Fruit fly (Drosophila melanogaster) whole organism, embryonic: ENCODE results near the gene Or19a.
"Not testable (repeated sequence)": the region's sequence is repeated elsewhere in the genome, so short reads cannot be mapped to it uniquely, and the experiment has no call there.

ENCODE experiments used
- Adf1 ChIP-seq: fragments of 200-800 bp; sonication (Bioruptor generic); IDR thresholded peaks from 2 replicates; pipeline ENCODE4 v1.3.6; 2022; ENCODE audit warnings: missing biosample characterization, missing genetic modification characterization
- Asciz ChIP-seq: fragments of 200-800 bp; sonication (Bioruptor generic); optimal IDR thresholded peaks from 2 replicates; lab custom pipeline; 2017; ENCODE audit warnings: missing biosample characterization, mild to moderate bottlenecking, missing genetic modification characterization, missing genetic modification reagents
- B-H1 ChIP-seq: fragments of 200-800 bp; sonication (Bioruptor generic); IDR thresholded peaks from 3 replicates; pipeline ENCODE4 v1.3.6; 2022; ENCODE audit warnings: missing biosample characterization, missing genetic modification characterization
- CG10654 ChIP-seq: fragments of 200-800 bp; sonication (Bioruptor generic); optimal IDR thresholded peaks from 2 replicates; lab custom pipeline; 2016; ENCODE audit warnings: missing biosample characterization, missing genetic modification characterization
- CG11398 ChIP-seq: fragments of 200-800 bp; sonication (Bioruptor generic); optimal IDR thresholded peaks from 2 replicates; lab custom pipeline; 2016; ENCODE audit warnings: missing biosample characterization, missing genetic modification characterization
- CG14860 ChIP-seq: fragments of 200-800 bp; sonication (Bioruptor generic); IDR thresholded peaks from 3 replicates; pipeline ENCODE4 v1.3.6; 2022; ENCODE audit warnings: missing biosample characterization, missing genetic modification characterization; ENCODE audit not compliant: partially characterized antibody
- CG15479 ChIP-seq: fragments of 200-800 bp; sonication (Bioruptor generic); optimal IDR thresholded peaks from 3 replicates; lab custom pipeline; 2019; ENCODE audit warnings: missing biosample characterization, mild to moderate bottlenecking, missing genetic modification characterization, moderate library complexity
- CG15514 ChIP-seq: fragments of 200-800 bp; sonication (Bioruptor generic); optimal IDR thresholded peaks from 3 replicates; lab custom pipeline; 2017; ENCODE audit warnings: missing biosample characterization, missing genetic modification characterization, mild to moderate bottlenecking, moderate library complexity, missing genetic modification reagents
- CG30403 ChIP-seq: fragments of 200-800 bp; sonication (Bioruptor generic); optimal IDR thresholded peaks from 3 replicates; lab custom pipeline; 2016; ENCODE audit warnings: missing biosample characterization, missing genetic modification characterization
- CG6272 ChIP-seq: fragments of 200-800 bp; sonication (Bioruptor generic); IDR thresholded peaks from 2 replicates; pipeline ENCODE4 v1.3.6; 2022; ENCODE audit warnings: missing biosample characterization, missing genetic modification characterization
- CG7786 ChIP-seq: fragments of 200-800 bp; sonication (Bioruptor generic); optimal IDR thresholded peaks from 2 replicates; lab custom pipeline; 2016; ENCODE audit warnings: missing biosample characterization, missing genetic modification characterization
- CG7839 ChIP-seq: fragments of 200-800 bp; sonication (Bioruptor generic); optimal IDR thresholded peaks from 3 replicates; lab custom pipeline; 2018; ENCODE audit warnings: missing biosample characterization, mild to moderate bottlenecking, missing genetic modification characterization, moderate library complexity
- CG9609 ChIP-seq: fragments of 200-800 bp; sonication (Bioruptor generic); optimal IDR thresholded peaks from 3 replicates; lab custom pipeline; 2016; ENCODE audit warnings: missing biosample characterization, missing genetic modification characterization
- CG9932 ChIP-seq: fragments of 200-800 bp; sonication (Bioruptor generic); IDR thresholded peaks from 2 replicates; pipeline ENCODE4 v1.3.6; 2022; ENCODE audit warnings: missing biosample characterization, missing genetic modification characterization
- Camta ChIP-seq: fragments of 200-800 bp; sonication (Bioruptor generic); optimal IDR thresholded peaks from 2 replicates; lab custom pipeline; 2016; ENCODE audit warnings: missing biosample characterization, missing genetic modification characterization
- Dad ChIP-seq: fragments of 200-800 bp; sonication (Bioruptor generic); optimal IDR thresholded peaks from 3 replicates; lab custom pipeline; 2016; ENCODE audit warnings: missing biosample characterization, missing genetic modification characterization
- Drgx ChIP-seq: fragments of 200-800 bp; sonication (Bioruptor generic); IDR thresholded peaks from 2 replicates; pipeline ENCODE4 v1.3.6; 2022; ENCODE audit warnings: missing biosample characterization, missing genetic modification characterization
- Eip74EF ChIP-seq, 2 experiments: fragments of 200-800 bp in 1 of 2; fragments of >200 bp in 1 of 2; sonication (Bioruptor generic) in 1 of 2; optimal IDR thresholded peaks; 2 replicates each; lab custom pipeline; 2017 to 2019; ENCODE audit warnings: missing biosample characterization in 2 of 2, missing genetic modification characterization in 2 of 2, mild to moderate bottlenecking in 1 of 2, moderate library complexity in 1 of 2
- NK7.1 ChIP-seq: fragments of 200-800 bp; sonication (Bioruptor generic); optimal IDR thresholded peaks from 3 replicates; lab custom pipeline; 2016; ENCODE audit warnings: missing biosample characterization, missing genetic modification characterization
- Ptx1 ChIP-seq: fragments of 200-800 bp; sonication (Bioruptor generic); IDR thresholded peaks from 2 replicates; pipeline ENCODE4 v1.3.6; 2022; ENCODE audit warnings: missing biosample characterization, missing genetic modification characterization
- Sox102F ChIP-seq: fragments of 200-800 bp; sonication (Bioruptor generic); optimal IDR thresholded peaks from 2 replicates; lab custom pipeline; 2018; ENCODE audit warnings: missing biosample characterization, mild to moderate bottlenecking, missing genetic modification characterization, moderate library complexity
- Vsx1 ChIP-seq: fragments of 200-800 bp; sonication (Bioruptor generic); optimal IDR thresholded peaks from 2 replicates; lab custom pipeline; 2017; ENCODE audit warnings: missing biosample characterization, mild to moderate bottlenecking, missing genetic modification characterization, missing genetic modification reagents
- bab2 ChIP-seq: fragments of 200-800 bp; sonication (Bioruptor generic); optimal IDR thresholded peaks from 2 replicates; lab custom pipeline; 2016; ENCODE audit warnings: missing biosample characterization, missing genetic modification characterization
- cas ChIP-seq: fragments of 200-800 bp; sonication (Bioruptor generic); IDR thresholded peaks from 2 replicates; pipeline ENCODE4 v1.3.6; 2022; ENCODE audit warnings: missing biosample characterization, missing genetic modification characterization
- chm ChIP-seq: fragments of 200-800 bp; sonication (Bioruptor generic); IDR thresholded peaks from 2 replicates; pipeline ENCODE4 v1.3.6; 2022; ENCODE audit warnings: missing biosample characterization, missing genetic modification characterization
- da ChIP-seq: fragments of 200-800 bp; sonication (Bioruptor generic); optimal IDR thresholded peaks from 2 replicates; lab custom pipeline; 2016; ENCODE audit warnings: missing biosample characterization, missing genetic modification characterization
- dan ChIP-seq: fragments of 200-800 bp; sonication (Bioruptor generic); IDR thresholded peaks from 2 replicates; pipeline ENCODE4 v1.3.6; 2022; ENCODE audit warnings: missing biosample characterization, missing genetic modification characterization
- dmrt99B ChIP-seq: fragments of 200-800 bp; sonication (Bioruptor generic); optimal IDR thresholded peaks from 2 replicates; lab custom pipeline; 2018; ENCODE audit warnings: missing biosample characterization, mild to moderate bottlenecking, missing genetic modification characterization, moderate library complexity
- emc ChIP-seq: fragments of 200-800 bp; sonication (Bioruptor generic); optimal IDR thresholded peaks from 2 replicates; lab custom pipeline; 2016; ENCODE audit warnings: missing biosample characterization, missing genetic modification characterization
- ewg ChIP-seq: fragments of 200-800 bp; sonication (Bioruptor generic); optimal IDR thresholded peaks from 3 replicates; lab custom pipeline; 2017; ENCODE audit warnings: mild to moderate bottlenecking, missing biosample characterization, missing genetic modification reagents, missing genetic modification characterization
- fd96Cb ChIP-seq: fragments of 200-800 bp; sonication (Bioruptor generic); optimal IDR thresholded peaks from 2 replicates; lab custom pipeline; 2018; ENCODE audit warnings: missing biosample characterization, mild to moderate bottlenecking, missing genetic modification characterization, moderate library complexity
- ftz-f1 ChIP-seq: fragments of 200-800 bp; sonication (Bioruptor generic); optimal IDR thresholded peaks from 2 replicates; lab custom pipeline; 2016; ENCODE audit warnings: missing biosample characterization, missing genetic modification characterization
- gro ChIP-seq: fragments of 200-800 bp; sonication (Bioruptor generic); optimal IDR thresholded peaks from 2 replicates; lab custom pipeline; 2016; ENCODE audit warnings: missing biosample characterization, missing genetic modification characterization
- hb ChIP-seq: fragments of 200-800 bp; sonication (Bioruptor generic); IDR thresholded peaks from 3 replicates; pipeline ENCODE4 v1.3.6; 2022; ENCODE audit warnings: missing biosample characterization, missing genetic modification characterization; ENCODE audit not compliant: partially characterized antibody
- hbn ChIP-seq: fragments of 200-800 bp; sonication (Bioruptor generic); IDR thresholded peaks from 2 replicates; pipeline ENCODE4 v1.3.6; 2022; ENCODE audit warnings: missing biosample characterization, missing genetic modification characterization; ENCODE audit not compliant: partially characterized antibody
- ind ChIP-seq: fragments of 200-800 bp; sonication (Bioruptor generic); optimal IDR thresholded peaks from 3 replicates; lab custom pipeline; 2016; ENCODE audit warnings: missing biosample characterization, missing genetic modification characterization
- knrl ChIP-seq: fragments of 200-800 bp; sonication (Bioruptor generic); IDR thresholded peaks from 3 replicates; pipeline ENCODE4 v1.3.6; 2022; ENCODE audit warnings: missing biosample characterization, missing genetic modification characterization; ENCODE audit not compliant: partially characterized antibody
- lmd ChIP-seq: fragments of 200-800 bp; sonication (Bioruptor generic); IDR thresholded peaks from 2 replicates; pipeline ENCODE4 v1.3.6; 2022; ENCODE audit warnings: missing biosample characterization, missing genetic modification characterization
- prd ChIP-seq, 3 experiments: fragments of >200 bp in 2 of 3; fragments of 200-800 bp in 1 of 3; sonication (Bioruptor generic) in 1 of 3; optimal IDR thresholded peaks in 2 of 3; IDR thresholded peaks in 1 of 3; 2 replicates in 2 of 3; 3 replicates in 1 of 3; pipeline versions ENCODE4 v1.3.6 to Lab custom; 2017 to 2022; ENCODE audit warnings: missing biosample characterization in 1 of 3, missing genetic modification characterization in 1 of 3
- sens-2 ChIP-seq: fragments of 200-800 bp; sonication (Bioruptor generic); IDR thresholded peaks from 2 replicates; pipeline ENCODE4 v1.3.6; 2022; ENCODE audit warnings: missing biosample characterization, missing genetic modification characterization
- sr ChIP-seq: fragments of 200-800 bp; sonication (Bioruptor generic); IDR thresholded peaks from 3 replicates; pipeline ENCODE4 v1.3.6; 2022; ENCODE audit warnings: missing biosample characterization, missing genetic modification characterization
- ttk ChIP-seq: fragments of 200-800 bp; sonication (Bioruptor generic); IDR thresholded peaks from 2 replicates; pipeline ENCODE4 v2.1.2; 2022; ENCODE audit warnings: missing biosample characterization, missing genetic modification characterization
- zfh1 ChIP-seq: fragments of 200-800 bp; sonication (Bioruptor generic); IDR thresholded peaks from 3 replicates; pipeline ENCODE4 v1.3.6; 2022; ENCODE audit warnings: missing biosample characterization, missing genetic modification characterization

Gene Or19a

DNA sequence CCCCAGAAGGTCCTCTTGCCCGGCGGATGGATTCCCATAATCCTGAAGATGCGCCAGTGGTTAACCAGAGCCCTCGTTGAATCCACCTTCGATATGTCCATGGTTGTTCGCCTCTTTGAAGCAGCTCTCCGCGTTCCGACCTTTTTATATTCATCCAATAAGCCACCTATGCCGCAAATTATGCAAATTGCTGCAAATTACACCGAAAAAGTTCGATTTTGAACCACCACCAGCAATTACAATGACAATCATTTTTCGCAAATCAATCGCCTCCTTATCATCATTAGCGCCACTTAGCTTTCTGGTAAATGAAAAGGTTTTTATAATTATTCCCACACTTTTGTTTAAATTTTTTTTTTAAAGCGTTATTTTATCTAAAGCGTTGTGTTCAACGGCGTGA is at the start of gene Or19a:
TSS of gene Or19a (minus strand) at position 101 of the 400 bp plus-strand sequence.
- not testable (repeated sequence) for TF ChIP-seq CG9609 (GFP tag; lab: Kevin White, UChicago); CG9932 (GFP tag; lab: Robert Waterston, UW); prd (optimal IDR thresholded peaks at IDR 0.05; lab: Kevin White, UChicago); prd (GFP tag; IDR thresholded peaks at IDR 0.05; lab: Robert Waterston, UW)

DNA sequence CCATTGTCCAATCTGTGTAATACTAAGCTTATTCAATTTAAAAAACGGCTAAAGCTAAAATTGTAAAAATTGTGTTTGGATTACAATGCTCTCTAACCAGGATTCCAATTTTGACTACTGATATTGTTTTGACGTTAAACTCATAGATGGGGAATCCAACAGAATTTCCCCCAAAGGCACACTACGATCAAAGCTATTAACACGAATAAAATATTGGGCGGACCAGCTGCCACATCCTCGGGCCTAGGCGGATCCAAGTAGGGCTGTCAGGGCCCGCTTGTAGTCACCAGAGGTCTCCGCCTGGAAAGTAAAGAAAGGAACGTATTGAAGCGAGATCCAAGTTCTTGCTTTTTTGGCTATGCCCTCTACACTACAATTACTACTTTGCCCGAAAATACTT is 43.4 kb upstream of the Or19a start, which contains the start of gene Sdic2:
TSS of gene Sdic2 (minus strand) at position 101 of the 400 bp plus-strand sequence.
- TF ChIP-seq NK7.1 (GFP tag; lab: Kevin White, UChicago); Sox102F (GFP tag; lab: Kevin White, UChicago); cas (GFP tag; lab: Robert Waterston, UW): not testable (repeated sequence)

- TF ChIP-seq Vsx1 (GFP tag; lab: Kevin White, UChicago); lmd (GFP tag; lab: Robert Waterston, UW); Asciz (GFP tag; lab: Kevin White, UChicago): not testable (repeated sequence)
Observed at dm6 chrX:20178538-20178937, 35.5 kb upstream of the Or19a start, which contains the start of gene Sdic1. Gene Sdic1 (minus strand): TSS chrX:20178638.

dm6 chrX:20173464-20173995 is 30.5 kb upstream of the Or19a start, which contains the start of gene AnxB10:
Gene AnxB10 (minus strand): TSS chrX:20173514.
- TF ChIP-seq dan, result no peak
- TF ChIP-seq ewg, result peak; percentile 31
- no peak for TF ChIP-seq chm (GFP tag; lab: Robert Waterston, UW)
- no peak for TF ChIP-seq CG15479 (GFP tag; lab: Kevin White, UChicago)
- TF ChIP-seq gro (GFP tag; lab: Kevin White, UChicago), result no peak
- peak; percentile 73 for TF ChIP-seq ind (GFP tag; lab: Kevin White, UChicago)
- peak; percentile 34 for TF ChIP-seq CG15514 (GFP tag; lab: Kevin White, UChicago)
- peak; percentile 72 for TF ChIP-seq CG7839 (tag; lab: Kevin White, UChicago)
- TF ChIP-seq prd (optimal IDR thresholded peaks at IDR 0.05; lab: Kevin White, UChicago), result no peak
- peak; percentile 44; the same call in 2 of the 3 replicates for TF ChIP-seq prd (GFP tag; IDR thresholded peaks at IDR 0.05; lab: Robert Waterston, UW)
- peak; percentile 79 for TF ChIP-seq dmrt99B
- TF ChIP-seq Ptx1 (GFP tag; lab: Robert Waterston, UW), result peak; percentile 69
- TF ChIP-seq Adf1, result no peak
- TF ChIP-seq da (GFP tag; lab: Kevin White, UChicago), result no peak
- no peak for TF ChIP-seq CG6272 (GFP tag; lab: Robert Waterston, UW)
- peak; percentile 93 for TF ChIP-seq Drgx (GFP tag; lab: Robert Waterston, UW)
- no peak for TF ChIP-seq sens-2 (GFP tag; lab: Robert Waterston, UW)
- peak; percentile 12 for TF ChIP-seq Dad
- TF ChIP-seq fd96Cb (tag; lab: Kevin White, UChicago), result peak; percentile 67
- TF ChIP-seq CG10654 (GFP tag; lab: Kevin White, UChicago), result peak; percentile 56
- TF ChIP-seq ftz-f1 (GFP tag; lab: Kevin White, UChicago), result no peak
- TF ChIP-seq bab2 (GFP tag; lab: Kevin White, UChicago), result peak; percentile 31
- TF ChIP-seq CG7786 (GFP tag; lab: Kevin White, UChicago), result no peak
- TF ChIP-seq sr, result no peak
- TF ChIP-seq CG30403 (GFP tag; lab: Kevin White, UChicago), result peak; percentile 65
- no peak for TF ChIP-seq hb (GFP tag; lab: Robert Waterston, UW)
- no peak for TF ChIP-seq CG14860 (GFP tag; lab: Robert Waterston, UW)
- no peak for TF ChIP-seq Eip74EF (GFP tag; optimal IDR thresholded peaks at IDR 0.05; lab: Kevin White, UChicago)
- TF ChIP-seq B-H1, result no peak; the same call in 2 of the 3 replicates
- TF ChIP-seq hbn (GFP tag; lab: Robert Waterston, UW), result no peak
- TF ChIP-seq Camta (GFP tag; lab: Kevin White, UChicago), result peak; percentile 24
- 0 out of 3 replicates have a peak, but pooled peaks have one; percentile 8 for TF ChIP-seq zfh1 (GFP tag; lab: Robert Waterston, UW)
- no peak for TF ChIP-seq knrl (GFP tag; lab: Robert Waterston, UW)
- no peak for TF ChIP-seq CG11398
- no peak for TF ChIP-seq emc (GFP tag; lab: Kevin White, UChicago)
- peak; percentile 59 for TF ChIP-seq ttk (GFP tag; lab: Robert Waterston, UW)
